Fruit fly (Drosophila melanogaster): Measurements from ENCODE around the gene CG46026.

DNA sequence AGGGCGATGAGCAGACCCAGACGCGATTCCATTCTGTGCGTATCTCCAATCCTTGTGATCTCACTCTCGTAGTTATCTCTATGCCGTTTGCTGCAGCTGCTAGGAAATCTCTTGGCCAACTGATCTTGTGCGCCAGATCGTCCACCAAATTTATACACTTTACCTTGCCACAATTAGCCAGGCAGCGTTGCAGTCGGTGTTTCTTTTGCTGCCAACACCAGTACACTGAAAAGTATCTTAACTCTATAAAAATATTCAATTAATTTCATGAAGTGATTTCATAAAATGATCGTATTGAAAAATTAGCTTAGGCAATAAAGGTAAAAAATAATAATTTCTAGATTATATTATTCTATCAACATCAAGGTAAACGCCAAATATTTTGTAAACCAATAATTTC lies 38.0 kb upstream of the CG46026 start, which contains the start of gene Osi11:
- TF ChIP-seq usp (GFP tag; optimal IDR thresholded peaks at IDR 0.05) (no peak), Dfd (GFP tag; optimal IDR thresholded peaks at IDR 0.05) (no peak), OdsH (GFP tag; optimal IDR thresholded peaks at IDR 0.05) (no peak)

Data from whole organism, wandering third instar larva.